Worm (Caenorhabditis elegans) whole organism, L1 larva: ENCODE data around the gene C34B4.4.

Experiments
- C16A3.4 ChIP-seq: fragments of 150-350 bp; optimal IDR thresholded peaks from 2 replicates; lab custom pipeline; 2014; ENCODE audit warnings: missing biosample characterization, missing genetic modification characterization
- C34B4.2 ChIP-seq: sonication (generic microtip); optimal IDR thresholded peaks from 2 replicates; lab custom pipeline; 2017; ENCODE audit warnings: mild to moderate bottlenecking, missing genetic modification characterization, missing compliant biosample characterization
- aha-1 ChIP-seq: fragments of 150-350 bp; optimal IDR thresholded peaks from 2 replicates; lab custom pipeline; 2014; ENCODE audit warnings: missing biosample characterization, missing genetic modification characterization
- alr-1 ChIP-seq: fragments of 200-800 bp; sonication (Bioruptor generic); optimal IDR thresholded peaks from 2 replicates; lab custom pipeline; 2018; ENCODE audit warnings: borderline replicate concordance, mild to moderate bottlenecking, missing genetic modification characterization, missing compliant biosample characterization
- aly-2 ChIP-seq: fragments of 150-350 bp; optimal IDR thresholded peaks from 2 replicates; lab custom pipeline; 2014; ENCODE audit warnings: missing biosample characterization, missing genetic modification characterization
- blmp-1 ChIP-seq: fragments of 150-350 bp; optimal IDR thresholded peaks from 2 replicates; lab custom pipeline; 2014; ENCODE audit warnings: missing biosample characterization, missing genetic modification characterization
- ceh-8 ChIP-seq: fragments of 200-800 bp; sonication (Bioruptor generic); optimal IDR thresholded peaks from 2 replicates; lab custom pipeline; 2018; ENCODE audit warnings: mild to moderate bottlenecking, missing genetic modification characterization, moderate library complexity, missing compliant biosample characterization
- ceh-88 ChIP-seq: fragments of 200-800 bp; sonication (Bioruptor generic); IDR thresholded peaks from 2 replicates; pipeline ENCODE4 v1.3.6; 2022; ENCODE audit warnings: missing genetic modification characterization, missing compliant biosample characterization
- ces-1 ChIP-seq: fragments of 150-350 bp; optimal IDR thresholded peaks from 2 replicates; lab custom pipeline; 2014; ENCODE audit warnings: missing biosample characterization, missing genetic modification reagents, missing genetic modification characterization
- efl-1 ChIP-seq, 4 experiments: fragments of 150-350 bp; optimal IDR thresholded peaks in 3 of 4; peaks in 1 of 4; 1 replicate in 1 of 4; 2 replicates in 3 of 4; lab custom pipeline; 2014; ENCODE audit warnings: missing biosample characterization in 2 of 4, missing genetic modification characterization in 2 of 4, missing genetic modification reagents in 2 of 4
- efl-3 ChIP-seq: fragments of 200-800 bp; sonication (Bioruptor generic); optimal IDR thresholded peaks from 2 replicates; lab custom pipeline; 2018; ENCODE audit warnings: mild to moderate bottlenecking, missing genetic modification characterization, missing compliant biosample characterization
- elt-2 ChIP-seq: sonication (generic microtip); optimal IDR thresholded peaks from 2 replicates; lab custom pipeline; 2016; ENCODE audit warnings: missing genetic modification characterization, mild to moderate bottlenecking, inconsistent platforms, missing compliant biosample characterization, missing genetic modification reagents
- fkh-4 ChIP-seq: sonication (generic microtip); optimal IDR thresholded peaks from 2 replicates; lab custom pipeline; 2016; ENCODE audit warnings: missing compliant biosample characterization, missing genetic modification characterization, borderline replicate concordance
- fkh-8 ChIP-seq: sonication (generic microtip); optimal IDR thresholded peaks from 2 replicates; lab custom pipeline; 2016; ENCODE audit warnings: mild to moderate bottlenecking, missing genetic modification characterization, missing compliant biosample characterization
- fos-1 ChIP-seq: fragments of 150-350 bp; optimal IDR thresholded peaks from 2 replicates; lab custom pipeline; 2014; ENCODE audit warnings: missing biosample characterization, missing genetic modification characterization
- grh-1 ChIP-seq: fragments of 200-800 bp; sonication (Bioruptor generic); IDR thresholded peaks from 2 replicates; pipeline ENCODE4 v1.3.6; 2022; ENCODE audit warnings: missing genetic modification reagents, missing genetic modification characterization, missing compliant biosample characterization
- hlh-4 ChIP-seq: sonication (generic microtip); optimal IDR thresholded peaks from 2 replicates; lab custom pipeline; 2016; ENCODE audit warnings: mild to moderate bottlenecking, missing genetic modification characterization, missing compliant biosample characterization
- hpl-2 ChIP-seq: fragments of 150-350 bp; optimal IDR thresholded peaks from 2 replicates; lab custom pipeline; 2014; ENCODE audit warnings: missing biosample characterization, missing genetic modification reagents, missing genetic modification characterization
- jun-1 ChIP-seq: fragments of 150-350 bp; optimal IDR thresholded peaks from 2 replicates; lab custom pipeline; 2014; ENCODE audit warnings: missing biosample characterization, missing genetic modification reagents, missing genetic modification characterization
- lin-14 ChIP-seq: fragments of 200-800 bp; sonication (Bioruptor generic); optimal IDR thresholded peaks from 2 replicates; lab custom pipeline; 2018; ENCODE audit warnings: mild to moderate bottlenecking, missing genetic modification characterization, moderate library complexity, missing compliant biosample characterization
- lin-35 ChIP-seq, 2 experiments: fragments of 150-350 bp; optimal IDR thresholded peaks; 2 replicates each; lab custom pipeline; 2014; ENCODE audit warnings: missing biosample characterization in 2 of 2, missing genetic modification characterization in 2 of 2, missing genetic modification reagents in 2 of 2
- lin-39 ChIP-seq: fragments of 150-350 bp; optimal IDR thresholded peaks from 2 replicates; lab custom pipeline; 2014; ENCODE audit warnings: missing biosample characterization, missing genetic modification reagents, missing genetic modification characterization
- nhr-11 ChIP-seq: fragments of 150-350 bp; optimal IDR thresholded peaks from 2 replicates; lab custom pipeline; 2014; ENCODE audit warnings: missing biosample characterization, missing genetic modification characterization
- nhr-12 ChIP-seq: sonication (generic microtip); optimal IDR thresholded peaks from 2 replicates; lab custom pipeline; 2017; ENCODE audit warnings: missing biosample characterization, missing genetic modification characterization
- nhr-19 ChIP-seq: fragments of 200-800 bp; sonication (Bioruptor generic); conservative IDR thresholded peaks from 2 replicates; pipeline ENCODE4 v1.3.6; 2022; ENCODE audit warnings: missing genetic modification characterization, missing compliant biosample characterization
- nhr-20 ChIP-seq: sonication (generic microtip); optimal IDR thresholded peaks from 2 replicates; lab custom pipeline; 2016; ENCODE audit warnings: mild to moderate bottlenecking, missing genetic modification characterization, missing compliant biosample characterization
- nhr-28 ChIP-seq: fragments of 150-350 bp; optimal IDR thresholded peaks from 2 replicates; lab custom pipeline; 2014; ENCODE audit warnings: missing biosample characterization, missing genetic modification characterization
- nhr-71 ChIP-seq: sonication (generic microtip); optimal IDR thresholded peaks from 2 replicates; lab custom pipeline; 2016; ENCODE audit warnings: mild to moderate bottlenecking, missing genetic modification characterization, moderate library complexity, missing compliant biosample characterization
- nhr-76 ChIP-seq: sonication (generic microtip); optimal IDR thresholded peaks from 2 replicates; lab custom pipeline; 2017; ENCODE audit warnings: missing biosample characterization, missing genetic modification characterization
- nhr-90 ChIP-seq: sonication (generic microtip); optimal IDR thresholded peaks from 2 replicates; lab custom pipeline; 2016; ENCODE audit warnings: mild to moderate bottlenecking, missing genetic modification characterization, missing compliant biosample characterization; ENCODE audit not compliant: poor library complexity
- pag-3 ChIP-seq: sonication (generic microtip); optimal IDR thresholded peaks from 2 replicates; lab custom pipeline; 2017; ENCODE audit warnings: missing genetic modification characterization, mild to moderate bottlenecking, missing compliant biosample characterization, antibody characterized with exemption, borderline replicate concordance; ENCODE audit not compliant: insufficient read depth
- pax-3 ChIP-seq: fragments of 200-800 bp; sonication (Bioruptor generic); optimal IDR thresholded peaks from 2 replicates; lab custom pipeline; 2018; ENCODE audit warnings: mild to moderate bottlenecking, missing genetic modification characterization, moderate library complexity, missing compliant biosample characterization
- snpc-4 ChIP-seq: fragments of 150-350 bp; optimal IDR thresholded peaks from 2 replicates; lab custom pipeline; 2014; ENCODE audit warnings: missing biosample characterization, missing genetic modification characterization
- snu-23 ChIP-seq: sonication (generic microtip); optimal IDR thresholded peaks from 2 replicates; lab custom pipeline; 2016; ENCODE audit warnings: missing genetic modification characterization, missing compliant biosample characterization
- sptf-1 ChIP-seq: fragments of 150-350 bp; optimal IDR thresholded peaks from 2 replicates; lab custom pipeline; 2014; ENCODE audit warnings: missing biosample characterization, missing genetic modification characterization
- tlp-1 ChIP-seq: fragments of 150-350 bp; optimal IDR thresholded peaks from 2 replicates; lab custom pipeline; 2014; ENCODE audit warnings: missing biosample characterization, missing genetic modification characterization
- unc-130 ChIP-seq: fragments of 150-350 bp; optimal IDR thresholded peaks from 2 replicates; lab custom pipeline; 2017; ENCODE audit warnings: missing biosample characterization, missing genetic modification characterization, inconsistent platforms
- unc-30 ChIP-seq: sonication (generic microtip); optimal IDR thresholded peaks from 2 replicates; lab custom pipeline; 2017; ENCODE audit warnings: missing biosample characterization, missing genetic modification characterization
- unc-62 ChIP-seq: fragments of 150-350 bp; optimal IDR thresholded peaks from 2 replicates; lab custom pipeline; 2014; ENCODE audit warnings: missing biosample characterization, missing genetic modification reagents, missing genetic modification characterization
- unc-86 ChIP-seq: sonication (generic microtip); optimal IDR thresholded peaks from 2 replicates; lab custom pipeline; 2016; ENCODE audit warnings: missing genetic modification characterization, missing compliant biosample characterization
- zag-1 ChIP-seq: fragments of 150-350 bp; optimal IDR thresholded peaks from 2 replicates; lab custom pipeline; 2014; ENCODE audit warnings: missing biosample characterization, missing genetic modification characterization
- ztf-4 ChIP-seq: fragments of 150-350 bp; optimal IDR thresholded peaks from 2 replicates; lab custom pipeline; 2014; ENCODE audit warnings: missing biosample characterization, missing genetic modification characterization

Gene C34B4.4

DNA sequence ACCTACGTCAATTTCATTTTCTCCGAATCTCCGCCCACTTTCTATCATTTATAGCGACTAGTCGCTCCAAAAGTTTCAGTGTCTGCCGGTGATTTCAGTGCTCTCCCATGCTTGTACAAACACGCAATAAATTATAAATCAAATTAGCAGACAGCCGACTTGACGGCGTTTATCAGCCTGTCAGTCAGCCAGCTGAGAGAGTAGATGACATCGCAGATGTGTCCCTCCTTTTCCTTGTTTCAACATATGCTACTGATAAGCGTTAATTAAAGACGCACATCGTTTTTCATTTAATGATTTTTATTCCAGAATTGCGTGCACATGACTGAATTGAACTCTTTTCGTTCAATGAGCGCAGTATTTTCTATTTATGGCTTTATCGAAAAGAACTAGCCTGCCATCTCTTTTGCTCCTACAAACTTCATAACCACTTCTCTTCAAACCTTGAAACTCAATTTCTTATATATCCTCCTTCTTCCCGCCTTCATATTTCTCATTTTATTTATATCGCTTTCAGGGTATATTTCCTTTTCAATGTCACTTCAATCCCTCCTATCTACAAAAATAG lies 46.9 kb upstream of the C34B4.4 start, which contains the start of gene lap-2 (continued):
- no peak for TF ChIP-seq alr-1 (tag; lab: Kevin White, UChicago)
- no peak for TF ChIP-seq nhr-11 (tag; lab: Kevin White, UChicago)
- TF ChIP-seq nhr-19 (GFP tag; lab: Robert Waterston, UW): 0 out of 2 replicates have a peak, but pooled peaks have one; percentile 13
- no peak for TF ChIP-seq nhr-12 (tag; lab: Kevin White, UChicago)
- TF ChIP-seq unc-130 (tag; lab: Kevin White, UChicago): no peak
- TF ChIP-seq lin-39 (tag; lab: Kevin White, UChicago): no peak
- TF ChIP-seq snpc-4 (tag; lab: Kevin White, UChicago): no peak
- TF ChIP-seq jun-1 (tag; lab: Kevin White, UChicago): peak; percentile 5
- TF ChIP-seq unc-62 (GFP tag; lab: Kevin White, UChicago): no peak
- TF ChIP-seq ceh-8 (GFP tag; lab: Kevin White, UChicago): no peak
- TF ChIP-seq tlp-1 (tag; lab: Kevin White, UChicago): no peak
- no peak for TF ChIP-seq zag-1 (tag; lab: Kevin White, UChicago)

DNA sequence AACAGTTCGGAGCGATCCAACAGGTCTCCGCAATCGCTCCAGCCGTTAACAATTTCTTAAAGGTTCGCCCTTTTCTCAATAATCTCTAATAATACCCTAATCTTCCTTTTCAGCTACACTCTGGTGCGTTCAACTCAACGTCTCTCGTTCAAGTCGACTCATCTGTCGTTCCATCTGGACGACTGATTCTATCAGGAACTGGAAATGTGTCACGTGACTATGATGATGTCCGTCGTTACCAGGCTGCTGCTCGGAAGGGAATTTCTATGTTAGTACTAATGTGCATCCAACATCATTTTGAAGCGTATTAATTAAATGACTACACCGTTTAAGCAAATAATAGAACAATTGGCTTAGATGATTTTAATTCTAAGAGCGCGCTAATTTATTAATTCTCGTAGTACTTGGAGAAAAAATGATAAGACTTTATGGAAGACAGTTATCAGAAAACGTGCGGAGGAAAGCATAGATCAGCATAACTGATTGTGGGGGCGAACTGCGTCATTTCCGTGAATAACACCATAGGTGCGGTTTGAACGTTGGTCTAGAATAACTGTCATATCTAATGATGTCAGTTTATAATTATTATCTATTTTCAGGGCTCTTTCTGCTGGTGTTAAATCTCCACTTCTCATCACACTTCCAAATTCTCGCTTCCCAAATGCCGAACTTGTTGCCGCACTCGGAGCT lies 46.2 kb upstream of the C34B4.4 start:
- peak in 1 of 2 experiments; percentile 9 for TF ChIP-seq lin-35 (GFP tag; optimal IDR thresholded peaks at IDR 0.05; lab: Kevin White, UChicago)
- no peak for TF ChIP-seq efl-1 (optimal IDR thresholded peaks at IDR 0.05; lab: Kevin White, UChicago)
- TF ChIP-seq efl-1 (GFP tag; optimal IDR thresholded peaks at IDR 0.05 in 1 of 2; lab: Kevin White, UChicago): peak in 1 of 2 experiments; percentile 62
- peak; percentile 25 for TF ChIP-seq jun-1 (tag; lab: Kevin White, UChicago)
- TF ChIP-seq C16A3.4 (tag; lab: Kevin White, UChicago): no peak
- peak; percentile 62 for TF ChIP-seq elt-2 (tag; lab: Kevin White, UChicago)

DNA sequence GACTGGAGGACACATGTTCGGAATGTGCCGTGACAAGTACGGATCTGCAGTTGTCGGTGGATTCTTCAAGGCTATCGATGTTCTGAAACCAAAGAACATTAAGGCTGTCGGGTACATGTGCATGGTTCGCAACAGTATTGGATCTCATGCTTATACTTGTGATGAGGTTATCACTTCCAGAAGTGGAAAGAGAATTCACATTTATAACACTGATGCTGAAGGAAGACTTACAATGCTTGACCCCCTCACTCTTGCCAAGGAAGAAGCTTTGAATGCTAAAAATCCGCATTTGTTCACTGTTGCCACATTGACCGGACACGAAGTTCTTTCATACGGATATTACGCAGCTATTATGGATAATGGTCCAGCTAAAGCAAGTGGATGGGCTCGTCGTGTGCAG lies 45.2 kb upstream of the C34B4.4 start:
- TF ChIP-seq ceh-8 (GFP tag; lab: Kevin White, UChicago) (no peak), sptf-1 (tag; lab: Kevin White, UChicago) (no peak), unc-30 (tag; lab: Kevin White, UChicago) (no peak), snu-23 (GFP tag; lab: Kevin White, UChicago) (no peak), fkh-8 (no peak), aha-1 (no peak), grh-1 (GFP tag; lab: Robert Waterston, UW) (no peak), fos-1 (tag; lab: Kevin White, UChicago) (no peak), ces-1 (no peak), fkh-4 (tag; lab: Kevin White, UChicago) (no peak), ceh-88 (no peak), ztf-4 (tag; lab: Kevin White, UChicago) (no peak), nhr-71 (tag; lab: Kevin White, UChicago) (no peak), blmp-1 (tag; lab: Kevin White, UChicago) (no peak)
- TF ChIP-seq, all 84 proteins: peak for 0

DNA sequence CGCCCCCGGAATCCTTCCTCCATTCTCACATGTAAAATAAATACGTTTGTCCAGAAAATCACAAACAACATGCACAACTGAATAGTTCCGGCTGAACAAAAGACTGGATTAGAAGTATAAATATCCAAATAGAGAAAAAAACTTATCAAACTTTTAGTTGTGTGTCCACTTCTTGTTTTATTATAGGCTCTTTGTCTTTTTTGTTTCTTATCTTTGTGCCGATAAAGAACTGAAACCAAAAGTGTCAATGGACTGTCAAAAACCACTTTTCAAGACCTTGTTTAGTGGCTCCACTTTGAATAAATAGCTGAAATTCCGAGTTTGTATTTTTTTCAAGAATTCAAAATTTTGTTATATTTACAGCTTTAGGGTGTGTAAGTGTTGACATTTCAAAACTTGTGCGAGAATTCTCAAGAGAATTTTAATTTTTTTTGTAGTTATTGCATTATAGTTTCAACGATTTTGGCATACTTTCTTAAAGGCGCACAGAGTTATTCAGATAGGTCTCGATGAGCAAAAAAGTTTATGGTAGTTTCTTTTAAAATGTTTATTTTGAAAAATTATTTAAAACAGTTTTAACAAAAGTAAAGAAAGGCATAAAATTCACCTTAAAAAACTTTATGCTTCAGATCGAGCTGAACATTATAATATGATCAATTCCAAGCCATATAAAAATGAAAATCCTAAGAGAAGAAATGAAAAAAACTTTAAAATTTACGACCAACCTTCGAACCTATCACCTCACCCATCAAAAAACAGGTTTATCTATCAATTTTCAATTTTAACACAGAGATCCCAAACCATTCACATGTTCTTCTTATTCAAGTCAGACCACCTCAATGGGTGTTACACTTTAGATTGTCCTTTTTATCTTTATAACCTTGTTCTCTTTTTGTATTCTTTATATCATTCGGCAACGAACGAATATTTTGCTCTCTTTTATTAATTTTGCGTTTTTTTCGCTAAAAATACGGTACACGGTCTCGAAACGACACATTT lies 43.8 kb upstream of the C34B4.4 start:
- TF ChIP-seq elt-2 (tag; lab: Kevin White, UChicago): peak; percentile 58
- no peak for TF ChIP-seq nhr-71 (tag; lab: Kevin White, UChicago)
- no peak for TF ChIP-seq nhr-76 (tag; lab: Kevin White, UChicago)
- TF ChIP-seq hpl-2: no peak
- no peak for TF ChIP-seq C34B4.2 (tag; lab: Kevin White, UChicago)
- peak; percentile 31 for TF ChIP-seq lin-14 (GFP tag; lab: Kevin White, UChicago)
- no peak for TF ChIP-seq C16A3.4 (tag; lab: Kevin White, UChicago)
- no peak for TF ChIP-seq lin-39 (tag; lab: Kevin White, UChicago)
- no peak for TF ChIP-seq efl-3
- no peak for TF ChIP-seq unc-86 (tag; lab: Kevin White, UChicago)
- TF ChIP-seq nhr-20 (tag; lab: Kevin White, UChicago): no peak
- no peak for TF ChIP-seq pag-3 (tag; lab: Kevin White, UChicago)
- TF ChIP-seq ceh-8 (GFP tag; lab: Kevin White, UChicago): no peak
- peak in 1 of 2 experiments; percentile 12 for TF ChIP-seq lin-35 (GFP tag; optimal IDR thresholded peaks at IDR 0.05; lab: Kevin White, UChicago)
- no peak for TF ChIP-seq nhr-90 (tag; lab: Kevin White, UChicago)
- no peak for TF ChIP-seq hlh-4 (tag; lab: Kevin White, UChicago)
- TF ChIP-seq pax-3 (tag; lab: Kevin White, UChicago): peak; percentile 8
- no peak for TF ChIP-seq nhr-28 (tag; lab: Kevin White, UChicago)
- TF ChIP-seq aly-2 (tag; lab: Kevin White, UChicago): peak; percentile 51
